Worm (Caenorhabditis elegans): ENCODE results near the gene fbxb-75.

fbxb-75 gene

DNA sequence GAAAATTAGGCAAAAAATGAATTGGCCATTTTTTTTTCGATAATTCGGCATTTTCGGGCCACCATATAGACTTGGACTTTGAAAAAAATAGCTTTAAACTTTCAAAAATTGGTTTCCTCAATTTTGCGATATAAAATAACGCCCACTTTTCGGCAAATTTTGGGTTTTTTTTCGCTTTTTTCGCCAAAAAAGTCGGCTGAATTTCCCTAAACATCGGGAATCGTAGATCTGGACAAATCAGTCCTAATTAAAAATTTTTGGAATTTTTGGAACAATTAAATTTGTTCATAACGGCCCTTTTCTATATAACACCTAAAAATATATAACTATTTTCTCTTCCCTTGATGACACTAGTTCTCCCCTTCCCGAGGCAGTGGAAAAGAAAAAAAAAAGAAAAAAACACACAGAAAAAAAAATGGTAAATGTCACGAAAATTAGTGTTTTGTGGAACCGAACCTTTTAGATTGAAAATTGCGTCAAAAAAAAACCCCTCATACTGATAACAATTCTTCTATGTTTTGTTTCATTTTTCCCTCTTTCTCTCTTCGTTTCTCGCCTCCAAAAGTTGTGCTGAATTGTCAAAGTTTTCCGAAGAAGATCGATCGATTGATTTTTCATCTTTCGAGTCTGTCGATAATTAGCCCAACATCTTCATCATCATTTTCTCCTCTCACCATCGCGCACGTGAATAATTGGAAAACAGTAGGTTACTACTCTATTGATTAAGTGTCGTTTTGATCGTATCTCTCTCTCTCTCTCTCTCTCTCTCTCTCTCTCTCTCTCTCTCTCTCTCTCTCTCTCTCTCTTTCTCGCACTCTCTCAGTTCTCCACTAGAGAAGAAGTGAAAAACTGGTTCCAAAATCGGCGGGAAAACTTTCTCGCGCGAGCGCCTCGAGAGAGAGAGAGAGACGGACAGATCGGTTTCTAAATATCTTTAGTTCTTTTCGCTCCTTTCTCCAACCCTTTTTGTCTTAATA is 40.3 kb downstream of the fbxb-75 start, which contains the start of gene Y24D9A.6:
Gene Y24D9A.6, minus strand, starts transcription at position 51 of the 977 bp plus-strand sequence.
- TF ChIP-seq ets-7 (tag; optimal IDR thresholded peaks at IDR 0.05), result no peak
- TF ChIP-seq tbx-11 (GFP tag; IDR thresholded peaks at IDR 0.05), result no peak
- no peak for TF ChIP-seq ama-1 (optimal IDR thresholded peaks at IDR 0.05)
- TF ChIP-seq hmbx-1 (tag; optimal IDR thresholded peaks at IDR 0.05), result no peak
- no peak for TF ChIP-seq sea-1 (GFP tag; conservative IDR thresholded peaks at IDR 0.05)
- no peak for TF ChIP-seq hmg-4 (GFP tag; optimal IDR thresholded peaks at IDR 0.05)
- no peak for TF ChIP-seq tra-4 (tag; optimal IDR thresholded peaks at IDR 0.05)
- TF ChIP-seq tbx-37 (GFP tag; conservative IDR thresholded peaks at IDR 0.05), result no peak
- no peak for TF ChIP-seq flt-1 (GFP tag; IDR thresholded peaks at IDR 0.05)
- TF ChIP-seq aly-1 (tag; optimal IDR thresholded peaks at IDR 0.05), result no peak
- no peak for TF ChIP-seq ceh-36 (tag; optimal IDR thresholded peaks at IDR 0.05)
- no peak for TF ChIP-seq scrt-1 (GFP tag; IDR thresholded peaks at IDR 0.05)
- TF ChIP-seq hnd-1 (tag; optimal IDR thresholded peaks at IDR 0.05), result no peak

ce11 chrIV:4399418-4400136 is 41.4 kb downstream of the fbxb-75 start:
- TF ChIP-seq pes-1 (GFP tag; IDR thresholded peaks at IDR 0.05) (peak; percentile 23; the same call in 1 of the 2 replicates), flt-1 (GFP tag; IDR thresholded peaks at IDR 0.05) (no peak), hmg-4 (GFP tag; optimal IDR thresholded peaks at IDR 0.05) (peak; percentile 10)

ce11 chrIV:4398890-4399289 is 42.1 kb downstream of the fbxb-75 start:
- TF ChIP-seq ceh-13 (GFP tag; optimal IDR thresholded peaks at IDR 0.05) (no peak), flt-1 (GFP tag; IDR thresholded peaks at IDR 0.05) (no peak), scrt-1 (GFP tag; IDR thresholded peaks at IDR 0.05) (no peak), tra-4 (tag; optimal IDR thresholded peaks at IDR 0.05) (no peak), aly-1 (tag; optimal IDR thresholded peaks at IDR 0.05) (no peak), hmg-4 (GFP tag; optimal IDR thresholded peaks at IDR 0.05) (no peak), tbx-11 (GFP tag; IDR thresholded peaks at IDR 0.05) (no peak), ets-7 (tag; optimal IDR thresholded peaks at IDR 0.05) (no peak), tbx-37 (GFP tag; conservative IDR thresholded peaks at IDR 0.05) (no peak), ceh-36 (tag; optimal IDR thresholded peaks at IDR 0.05) (no peak), ama-1 (optimal IDR thresholded peaks at IDR 0.05) (no peak), hmbx-1 (tag; optimal IDR thresholded peaks at IDR 0.05) (no peak), B0310.2 (tag; optimal IDR thresholded peaks at IDR 0.05) (no peak), F13C5.2 (tag; optimal IDR thresholded peaks at IDR 0.05) (no peak)

- TF ChIP-seq pes-1 (GFP tag; IDR thresholded peaks at IDR 0.05), result no peak
- peak; percentile 32 for TF ChIP-seq hmg-4 (GFP tag; optimal IDR thresholded peaks at IDR 0.05)
Measured at ce11 chrIV:4398420-4398819, 42.6 kb downstream of the fbxb-75 start.

- TF ChIP-seq flt-1 (GFP tag; IDR thresholded peaks at IDR 0.05), result no peak
- TF ChIP-seq scrt-1 (GFP tag; IDR thresholded peaks at IDR 0.05), result no peak
- TF ChIP-seq ceh-13 (GFP tag; optimal IDR thresholded peaks at IDR 0.05), result no peak
- no peak for TF ChIP-seq sea-1 (GFP tag; conservative IDR thresholded peaks at IDR 0.05)
- TF ChIP-seq hmbx-1 (tag; optimal IDR thresholded peaks at IDR 0.05), result no peak
- no peak for TF ChIP-seq hnd-1 (tag; optimal IDR thresholded peaks at IDR 0.05)
- TF ChIP-seq tra-4 (tag; optimal IDR thresholded peaks at IDR 0.05), result no peak
- TF ChIP-seq pes-1 (GFP tag; IDR thresholded peaks at IDR 0.05), result no peak
- no peak for TF ChIP-seq B0310.2 (tag; optimal IDR thresholded peaks at IDR 0.05)
- TF ChIP-seq tbx-11 (GFP tag; IDR thresholded peaks at IDR 0.05), result no peak
Measured at ce11 chrIV:4397586-4397985, 43.4 kb downstream of the fbxb-75 start.

DNA sequence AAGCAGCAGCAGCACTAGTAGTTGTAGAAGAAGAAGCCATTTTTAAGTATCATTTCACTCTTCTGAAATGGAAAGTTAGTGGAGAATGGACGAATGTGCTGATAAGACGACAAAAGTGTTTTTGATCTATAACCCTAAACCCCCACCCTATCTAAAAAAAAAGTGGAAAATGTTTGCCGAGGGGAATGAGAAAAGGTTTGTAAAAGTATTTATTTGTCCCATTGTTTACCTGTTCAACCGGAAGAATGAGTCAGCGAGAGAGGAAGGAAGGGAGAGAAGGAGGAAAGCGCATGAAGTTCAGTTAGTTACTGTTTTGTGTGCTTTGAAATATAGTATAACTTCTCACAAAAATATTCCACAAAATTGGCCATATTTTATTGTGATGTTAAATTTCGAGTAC is 43.9 kb downstream of the fbxb-75 start:
- TF ChIP-seq aly-1 (tag; optimal IDR thresholded peaks at IDR 0.05) (no peak), ceh-13 (GFP tag; optimal IDR thresholded peaks at IDR 0.05) (no peak), tbx-11 (GFP tag; IDR thresholded peaks at IDR 0.05) (no peak), flt-1 (GFP tag; IDR thresholded peaks at IDR 0.05) (no peak), hnd-1 (tag; optimal IDR thresholded peaks at IDR 0.05) (no peak), B0310.2 (tag; optimal IDR thresholded peaks at IDR 0.05) (no peak), hmg-4 (GFP tag; optimal IDR thresholded peaks at IDR 0.05) (no peak), scrt-1 (GFP tag; IDR thresholded peaks at IDR 0.05) (no peak), tbx-37 (GFP tag; conservative IDR thresholded peaks at IDR 0.05) (no peak), ama-1 (optimal IDR thresholded peaks at IDR 0.05) (no peak), pes-1 (GFP tag; IDR thresholded peaks at IDR 0.05) (no peak), sea-1 (GFP tag; conservative IDR thresholded peaks at IDR 0.05) (no peak), ceh-36 (tag; optimal IDR thresholded peaks at IDR 0.05) (no peak), F13C5.2 (tag; optimal IDR thresholded peaks at IDR 0.05) (no peak), hmbx-1 (tag; optimal IDR thresholded peaks at IDR 0.05) (no peak)

- no peak for TF ChIP-seq flt-1 (GFP tag; IDR thresholded peaks at IDR 0.05)
- TF ChIP-seq ama-1 (optimal IDR thresholded peaks at IDR 0.05), result no peak
- no peak for TF ChIP-seq ets-7 (tag; optimal IDR thresholded peaks at IDR 0.05)
- no peak for TF ChIP-seq hmbx-1 (tag; optimal IDR thresholded peaks at IDR 0.05)
Measured at ce11 chrIV:4396052-4396821, 44.7 kb downstream of the fbxb-75 start.

Measured in whole organism, early embryonic.